Fruit fly (Drosophila melanogaster) whole organism, larva: Measurements from ENCODE around the gene APC4.

Source experiments
- noc ChIP-seq: fragments of 200-800 bp; sonication (Bioruptor generic); optimal IDR thresholded peaks from 3 replicates; lab custom pipeline; 2019; ENCODE audit warnings: missing biosample characterization, mild to moderate bottlenecking, missing genetic modification characterization, moderate library complexity

Gene APC4

dm6 chrX:9089254-9090056, 6.7 kb downstream of the APC4 start, which contains the start of gene CCT2:
Gene CCT2, plus strand, starts transcription at chrX:9089513.
- TF ChIP-seq noc, result no peak

- TF ChIP-seq noc, result no peak
Measured at dm6 chrX:9090057-9090358, 7.3 kb downstream of the APC4 start.

dm6 chrX:9093062-9093461, 10.3 kb downstream of the APC4 start:
- no peak for TF ChIP-seq noc

- no peak for TF ChIP-seq noc
Measured at dm6 chrX:9093912-9094311, 11.2 kb downstream of the APC4 start.

dm6 chrX:9102125-9102524, 19.4 kb downstream of the APC4 start:
- TF ChIP-seq noc, result no peak

DNA sequence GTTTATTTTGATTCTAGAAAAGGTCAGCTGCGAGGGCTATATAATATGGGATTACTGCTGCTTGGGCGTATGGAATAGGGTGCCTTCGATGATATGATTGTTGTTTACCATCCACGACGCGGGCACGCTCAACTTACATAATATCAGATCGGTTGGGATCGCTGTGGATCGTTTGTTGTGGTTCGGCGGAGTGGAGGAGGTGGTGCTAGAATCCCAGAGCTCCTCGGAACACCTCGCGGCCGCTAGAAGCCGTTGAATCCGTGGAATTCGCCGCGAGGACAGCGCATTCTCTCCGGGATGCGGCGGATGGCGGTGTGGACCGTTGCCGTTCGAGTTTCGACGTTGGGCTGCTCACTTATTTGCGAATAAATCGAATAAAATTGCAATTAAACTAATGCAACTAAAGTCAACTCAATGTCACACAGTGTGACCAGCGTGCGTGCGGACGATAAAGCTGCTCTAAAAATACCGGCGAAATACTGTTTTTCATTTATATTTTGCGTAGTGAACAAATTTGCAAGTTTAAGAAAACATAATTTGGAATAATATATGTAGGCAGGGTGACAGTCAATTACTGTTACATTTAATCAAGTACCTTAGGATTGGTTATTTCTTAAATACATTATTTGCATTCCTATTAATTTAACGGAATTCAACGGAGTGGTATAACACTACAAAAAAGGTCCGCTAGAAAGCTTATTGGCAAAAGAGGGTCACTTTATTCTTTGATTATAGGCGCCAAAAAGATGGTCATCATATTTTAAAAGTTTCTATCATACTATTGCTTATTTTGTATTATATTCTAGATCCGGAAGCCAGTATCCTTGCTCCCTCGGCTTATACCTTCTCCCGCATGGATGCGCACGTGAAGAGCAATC, 20.8 kb downstream of the APC4 start, which contains the start of gene CG7766:
Gene CG7766, minus strand, starts transcription at position 432 of the 878 bp plus-strand sequence.
- TF ChIP-seq noc, result no peak

- no peak for TF ChIP-seq noc
Measured at dm6 chrX:9106212-9106774, 23.6 kb downstream of the APC4 start, which contains the start of gene Bx42. Gene Bx42, minus strand, starts transcription at chrX:9106604.

dm6 chrX:9106775-9107283, 24.1 kb downstream of the APC4 start, which contains the start of gene Arfrp1:
Gene Arfrp1, plus strand, starts transcription at chrX:9107069.
- no peak for TF ChIP-seq noc

DNA sequence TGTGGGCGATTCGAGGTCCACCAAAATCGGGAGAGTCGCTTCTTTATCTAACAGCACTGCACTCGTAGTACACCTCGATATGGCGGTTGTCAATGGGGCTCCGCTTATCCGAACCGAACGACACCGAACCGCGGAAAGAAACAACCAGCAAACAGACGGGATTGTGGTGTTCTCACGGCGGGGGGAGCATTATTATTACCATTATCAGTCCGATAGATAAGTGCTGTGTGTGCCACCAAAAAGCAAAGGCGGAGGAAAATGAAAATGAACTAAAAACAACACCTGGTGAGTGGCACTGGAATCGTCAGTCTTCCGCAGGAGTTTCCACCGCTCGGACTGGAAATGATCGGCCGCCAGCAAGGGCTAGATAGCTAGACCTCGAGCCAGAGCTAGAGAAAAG, 25.7 kb downstream of the APC4 start, which contains the start of gene AP-1gamma:
Gene AP-1gamma, plus strand, starts transcription at position 305 of the 400 bp plus-strand sequence.
- no peak for TF ChIP-seq noc

dm6 chrX:9109072-9109844, 26.5 kb downstream of the APC4 start:
- TF ChIP-seq noc, result no peak

DNA sequence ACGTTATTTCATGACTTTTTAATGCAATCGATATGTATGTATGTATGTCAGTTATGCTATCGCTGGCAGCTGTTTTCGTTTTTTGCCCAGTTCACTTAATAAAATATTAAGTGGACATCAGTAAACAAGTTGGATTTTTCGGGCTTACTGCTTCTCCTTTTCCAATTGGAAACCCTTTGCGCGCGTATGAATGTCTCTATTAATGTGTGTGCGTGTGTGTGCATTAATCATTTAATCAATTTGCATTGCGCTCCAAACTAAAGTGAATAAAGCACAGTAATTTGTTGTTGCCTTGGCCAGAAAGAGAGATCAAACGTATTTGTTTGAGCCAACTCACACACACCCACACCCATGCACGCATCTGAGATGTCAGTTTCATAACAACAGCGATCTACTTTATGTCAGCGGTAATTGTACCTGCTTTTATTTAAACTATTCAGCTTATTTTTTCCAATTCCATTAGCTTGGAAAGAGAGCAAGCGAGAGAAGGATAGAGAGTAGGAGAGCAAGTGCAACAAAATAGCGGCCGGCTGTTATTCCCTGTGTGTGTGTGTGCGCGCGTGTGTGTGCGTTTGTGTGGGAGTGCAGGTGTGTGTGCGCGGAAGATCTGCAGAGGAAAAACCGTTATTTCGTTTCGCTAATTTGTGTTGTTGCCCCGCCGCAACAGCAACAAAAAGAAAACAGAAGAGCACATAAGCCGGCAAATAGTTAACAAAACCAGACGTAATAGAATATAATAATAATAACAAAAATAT, 27.6 kb downstream of the APC4 start:
- TF ChIP-seq noc, result no peak

dm6 chrX:9117831-9118230, 35.1 kb downstream of the APC4 start:
- TF ChIP-seq noc, result no peak

DNA sequence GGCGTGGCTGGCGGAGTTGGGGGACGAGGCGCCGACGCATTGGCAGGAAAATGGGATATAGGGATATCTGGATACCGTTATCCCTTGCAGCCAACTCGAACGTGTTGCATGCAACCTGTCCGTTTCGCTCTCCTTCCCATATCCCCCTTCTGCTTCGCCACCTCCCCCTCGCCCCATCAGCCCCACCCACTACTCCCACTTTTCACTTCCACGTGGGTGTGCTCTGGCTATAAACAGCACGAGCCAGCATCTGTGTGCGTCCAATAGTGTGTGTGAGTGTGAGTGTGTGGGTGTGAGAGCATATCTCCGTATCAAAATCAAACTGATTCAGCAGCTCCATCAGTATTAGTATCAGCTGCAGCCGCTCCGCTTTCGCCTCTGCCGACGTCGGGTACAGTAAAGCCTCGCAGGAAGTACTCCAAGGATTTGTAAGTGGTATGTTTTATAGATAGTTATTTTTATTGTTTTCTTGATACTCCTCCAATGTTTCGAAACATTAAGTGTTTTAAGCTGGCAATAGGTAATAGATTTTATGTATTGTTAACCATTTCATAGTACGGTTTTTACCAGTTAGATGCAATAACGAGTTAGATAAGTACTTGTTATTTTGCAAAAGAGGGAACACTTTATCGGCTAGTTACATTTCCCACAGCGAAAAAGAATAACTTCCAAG, 36.4 kb downstream of the APC4 start:
- TF ChIP-seq noc, result no peak

DNA sequence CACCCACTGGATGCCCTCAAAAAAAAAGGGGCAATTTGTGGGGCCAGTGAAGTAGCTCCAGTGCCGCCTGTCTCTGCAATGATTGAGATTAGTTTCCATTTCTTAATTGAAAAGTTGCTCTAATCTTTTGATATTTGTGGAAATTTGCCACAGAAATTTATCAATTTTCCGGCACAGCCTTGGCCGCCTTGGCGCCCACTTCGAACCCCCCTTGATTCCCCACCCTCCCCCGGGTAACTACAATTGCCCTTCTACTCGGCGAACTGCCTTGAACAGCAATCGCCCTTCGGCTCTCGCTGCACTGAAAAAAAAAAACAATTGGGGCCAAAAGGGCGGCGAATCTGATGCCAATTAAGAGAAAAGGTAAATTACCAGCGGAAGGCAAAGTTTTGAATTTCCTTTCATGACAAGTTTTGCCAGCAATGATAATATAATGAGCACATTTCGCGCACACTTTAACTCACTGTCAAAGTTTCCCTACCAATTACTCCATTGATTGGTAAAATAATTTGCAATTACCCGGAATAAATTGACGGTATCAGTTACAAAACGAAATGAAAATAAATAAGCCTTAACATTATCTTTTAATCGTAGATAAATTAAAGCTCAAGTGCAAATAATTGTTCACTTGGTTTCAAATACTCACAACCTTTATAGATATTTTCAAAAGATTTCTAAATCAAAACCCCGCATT, 37.1 kb downstream of the APC4 start:
- no peak for TF ChIP-seq noc
